Fruit fly (Drosophila melanogaster) whole organism, prepupa: ENCODE measurements around the gene Dpck.

Experiments
- CG10631 ChIP-seq: fragments of 200-800 bp; sonication (Bioruptor generic); optimal IDR thresholded peaks from 2 replicates; lab custom pipeline; 2016; ENCODE audit warnings: missing biosample characterization, missing genetic modification characterization
- CG11294 ChIP-seq: fragments of 200-800 bp; sonication (Bioruptor generic); IDR thresholded peaks from 2 replicates; pipeline ENCODE4 v1.3.6; 2022; ENCODE audit warnings: missing biosample characterization, missing genetic modification characterization
- CG3919 ChIP-seq: fragments of 200-800 bp; sonication (Bioruptor generic); optimal IDR thresholded peaks from 3 replicates; lab custom pipeline; 2016; ENCODE audit warnings: missing biosample characterization, missing genetic modification characterization
- CG6854 ChIP-seq: fragments of 200-800 bp; sonication (Bioruptor generic); optimal IDR thresholded peaks from 2 replicates; lab custom pipeline; 2017; ENCODE audit warnings: missing biosample characterization, mild to moderate bottlenecking, missing genetic modification characterization
- achi ChIP-seq: fragments of 200-800 bp; sonication (Bioruptor generic); optimal IDR thresholded peaks from 3 replicates; lab custom pipeline; 2016; ENCODE audit warnings: missing biosample characterization, missing genetic modification characterization

DNA sequence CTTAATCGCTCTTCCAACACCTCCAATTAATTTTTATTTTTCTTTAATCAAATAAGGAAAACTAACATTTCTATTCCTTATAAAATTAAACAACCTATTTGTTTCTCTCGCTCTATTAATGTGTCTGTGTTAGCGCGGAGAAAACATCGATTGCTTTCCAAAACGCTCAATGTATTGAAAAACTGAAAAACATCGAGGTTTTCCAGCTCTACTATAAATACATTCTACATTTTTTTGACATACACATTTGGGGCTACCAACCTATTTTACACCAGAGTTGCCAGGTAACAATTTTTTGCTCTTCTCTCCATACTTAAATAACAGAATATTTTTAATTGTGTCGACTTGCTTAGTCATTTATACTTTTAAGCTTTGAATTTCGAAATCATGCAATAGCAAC lies 9.9 kb downstream of the Dpck start:
- TF ChIP-seq CG11294 (GFP tag; lab: Robert Waterston, UW) (no peak), CG6854 (no peak), CG3919 (GFP tag; lab: Kevin White, UChicago) (no peak), achi (GFP tag; lab: Kevin White, UChicago) (no peak), CG10631 (GFP tag; lab: Kevin White, UChicago) (no peak)
